Worm (Caenorhabditis elegans) whole organism, early embryonic: ENCODE data around the gene dyf-2.

ENCODE experiments used
- B0310.2 ChIP-seq: sonication (generic microtip); optimal IDR thresholded peaks from 2 replicates; lab custom pipeline; 2016; ENCODE audit warnings: mild to moderate bottlenecking, missing genetic modification characterization, missing compliant biosample characterization
- F13C5.2 ChIP-seq: sonication (generic microtip); optimal IDR thresholded peaks from 2 replicates; lab custom pipeline; 2017; ENCODE audit warnings: mild to moderate bottlenecking, missing genetic modification characterization, inconsistent platforms, missing compliant biosample characterization
- aly-1 ChIP-seq: sonication (generic microtip); optimal IDR thresholded peaks from 2 replicates; lab custom pipeline; 2016; ENCODE audit warnings: missing genetic modification characterization, missing compliant biosample characterization
- ama-1 ChIP-seq: fragments of 150-350 bp; optimal IDR thresholded peaks from 2 replicates; lab custom pipeline; 2014
- flt-1 ChIP-seq: fragments of 200-800 bp; sonication (Bioruptor generic); IDR thresholded peaks from 2 replicates; pipeline ENCODE4 v1.3.6; 2022; ENCODE audit warnings: missing genetic modification characterization, missing compliant biosample characterization
- hmbx-1 ChIP-seq: sonication (generic microtip); optimal IDR thresholded peaks from 2 replicates; lab custom pipeline; 2016; ENCODE audit warnings: mild to moderate bottlenecking, missing genetic modification characterization, missing compliant biosample characterization
- hmg-4 ChIP-seq: fragments of 200-800 bp; sonication (Bioruptor generic); optimal IDR thresholded peaks from 2 replicates; lab custom pipeline; 2018; ENCODE audit warnings: mild to moderate bottlenecking, missing genetic modification characterization, missing compliant biosample characterization
- hnd-1 ChIP-seq: sonication (generic microtip); optimal IDR thresholded peaks from 2 replicates; lab custom pipeline; 2016; ENCODE audit warnings: missing genetic modification characterization, missing compliant biosample characterization
- pes-1 ChIP-seq: fragments of 200-800 bp; sonication (Bioruptor generic); IDR thresholded peaks from 2 replicates; pipeline ENCODE4 v1.3.6; 2022; ENCODE audit warnings: missing genetic modification reagents, missing genetic modification characterization, missing compliant biosample characterization
- scrt-1 ChIP-seq: fragments of 200-800 bp; sonication (Bioruptor generic); IDR thresholded peaks from 2 replicates; pipeline ENCODE4 v1.3.6; 2022; ENCODE audit warnings: missing genetic modification characterization, missing compliant biosample characterization
- tbx-11 ChIP-seq: fragments of 200-800 bp; sonication (Bioruptor generic); IDR thresholded peaks from 2 replicates; pipeline ENCODE4 v1.3.6; 2022; ENCODE audit warnings: missing genetic modification characterization, missing compliant biosample characterization
- tra-4 ChIP-seq: sonication (generic microtip); optimal IDR thresholded peaks from 2 replicates; lab custom pipeline; 2017; ENCODE audit warnings: missing genetic modification characterization, missing compliant biosample characterization

- no peak for TF ChIP-seq ama-1 (lab: Kevin White, UChicago)
- TF ChIP-seq scrt-1: no peak
- no peak for TF ChIP-seq pes-1 (GFP tag; lab: Robert Waterston, UW)
- no peak for TF ChIP-seq hnd-1 (tag; lab: Kevin White, UChicago)
- no peak for TF ChIP-seq aly-1 (tag; lab: Kevin White, UChicago)
- no peak for TF ChIP-seq flt-1
- no peak for TF ChIP-seq F13C5.2 (tag; lab: Kevin White, UChicago)
- no peak for TF ChIP-seq tra-4 (tag; lab: Kevin White, UChicago)
- TF ChIP-seq tbx-11 (GFP tag; lab: Robert Waterston, UW): no peak
- no peak for TF ChIP-seq hmbx-1
- TF ChIP-seq B0310.2 (tag; lab: Kevin White, UChicago): no peak
- no peak for TF ChIP-seq hmg-4 (GFP tag; lab: Kevin White, UChicago)
Measured at ce11 chrIII:13687211-13687610, 966 bp upstream of the dyf-2 start, which contains the start of gene cul-2.
